Worm (Caenorhabditis elegans): ENCODE measurements around the gene nhr-44.
A peak's percentile ranks its signal among the peaks of the same experiment; 100 is the strongest.

ce11 chrV:8964055-8964758 lies at the start of gene nhr-44:
- TF ChIP-seq zag-1 (tag; optimal IDR thresholded peaks at IDR 0.05): no peak
- no peak for TF ChIP-seq ztf-11 (tag; optimal IDR thresholded peaks at IDR 0.05)
- no peak for TF ChIP-seq mdl-1 (tag; optimal IDR thresholded peaks at IDR 0.05)
- TF ChIP-seq nhr-25 (tag; optimal IDR thresholded peaks at IDR 0.05): peak; percentile 78
- no peak for TF ChIP-seq nhr-76 (tag; optimal IDR thresholded peaks at IDR 0.05)
- TF ChIP-seq lin-39 (tag; optimal IDR thresholded peaks at IDR 0.05): no peak
- TF ChIP-seq eor-1 (tag; optimal IDR thresholded peaks at IDR 0.05): no peak
- no peak for TF ChIP-seq nhr-77 (tag; optimal IDR thresholded peaks at IDR 0.05)
- TF ChIP-seq unc-62 (GFP tag; optimal IDR thresholded peaks at IDR 0.05): no peak
- TF ChIP-seq snpc-4 (tag; optimal IDR thresholded peaks at IDR 0.05): no peak
- TF ChIP-seq nhr-11 (tag; optimal IDR thresholded peaks at IDR 0.05): no peak
